Worm (Caenorhabditis elegans) whole organism, L4 larva: Measurements from ENCODE around the gene jun-1.

Source experiments
- D1046.2 ChIP-seq: fragments of 200-800 bp; sonication (Bioruptor generic); IDR thresholded peaks from 2 replicates; pipeline ENCODE4 v1.3.6; 2022; ENCODE audit warnings: missing genetic modification characterization, missing compliant biosample characterization
- F44E2.7 ChIP-seq: fragments of 200-800 bp; sonication (Bioruptor generic); IDR thresholded peaks from 2 replicates; pipeline ENCODE4 v2.1.2; 2022; ENCODE audit warnings: missing genetic modification characterization, missing compliant biosample characterization
- F49E8.2 ChIP-seq: sonication (generic microtip); optimal IDR thresholded peaks from 2 replicates; lab custom pipeline; 2016; ENCODE audit warnings: missing compliant biosample characterization, mild to moderate bottlenecking, missing genetic modification characterization, borderline replicate concordance
- T26A8.4 ChIP-seq: fragments of 200-800 bp; sonication (Bioruptor generic); IDR thresholded peaks from 2 replicates; pipeline ENCODE4 v1.3.6; 2022; ENCODE audit warnings: missing genetic modification characterization, missing compliant biosample characterization
- Y75B8A.6 ChIP-seq: fragments of 200-800 bp; sonication (Bioruptor generic); IDR thresholded peaks from 2 replicates; pipeline ENCODE4 v1.3.6; 2022; ENCODE audit warnings: missing genetic modification reagents, missing genetic modification characterization, missing compliant biosample characterization
- ZK337.2 ChIP-seq: fragments of 200-800 bp; sonication (Bioruptor generic); IDR thresholded peaks from 2 replicates; pipeline ENCODE4 v1.3.6; 2022; ENCODE audit warnings: missing genetic modification reagents, missing genetic modification characterization, missing compliant biosample characterization
- ZK546.5 ChIP-seq, 2 experiments: sonication (generic microtip); optimal IDR thresholded peaks; 2 replicates each; lab custom pipeline; 2017; ENCODE audit warnings: missing biosample characterization in 2 of 2, missing genetic modification characterization in 2 of 2
- aha-1 ChIP-seq: fragments of 150-350 bp; peaks from one replicate; lab custom pipeline; 2014; ENCODE audit warnings: missing biosample characterization, missing genetic modification characterization
- ama-1 ChIP-seq: fragments of 150-350 bp; optimal IDR thresholded peaks from 2 replicates; lab custom pipeline; 2014; ENCODE audit warnings: inconsistent platforms, mixed read lengths
- arid-1 ChIP-seq: fragments of 200-800 bp; sonication (Bioruptor generic); conservative IDR thresholded peaks from 2 replicates; pipeline ENCODE4 v1.3.6; 2022; ENCODE audit warnings: missing genetic modification reagents, missing genetic modification characterization, missing compliant biosample characterization
- ceh-28 ChIP-seq: fragments of 150-350 bp; optimal IDR thresholded peaks from 2 replicates; lab custom pipeline; 2014; ENCODE audit warnings: missing biosample characterization, missing genetic modification reagents, missing genetic modification characterization
- ceh-32 ChIP-seq: sonication (generic microtip); optimal IDR thresholded peaks from 2 replicates; lab custom pipeline; 2016; ENCODE audit warnings: mild to moderate bottlenecking, missing genetic modification characterization, missing compliant biosample characterization; ENCODE audit not compliant: poor library complexity
- ceh-44 ChIP-seq: fragments of 200-800 bp; sonication (Bioruptor generic); IDR thresholded peaks from 2 replicates; pipeline ENCODE4 v1.3.6; 2022; ENCODE audit warnings: missing genetic modification reagents, missing genetic modification characterization, missing compliant biosample characterization
- ces-1 ChIP-seq: fragments of 150-350 bp; sonication (generic microtip); optimal IDR thresholded peaks from 4 replicates; lab custom pipeline; 2014; ENCODE audit warnings: missing biosample characterization, missing genetic modification reagents, missing genetic modification characterization
- cey-2 ChIP-seq: sonication (generic microtip); optimal IDR thresholded peaks from 3 replicates; lab custom pipeline; 2017; ENCODE audit warnings: missing genetic modification characterization, mild to moderate bottlenecking, missing compliant biosample characterization, antibody characterized with exemption, borderline replicate concordance; ENCODE audit not compliant: insufficient read depth
- daf-19 ChIP-seq: fragments of 200-800 bp; sonication (Bioruptor generic); conservative IDR thresholded peaks from 2 replicates; pipeline ENCODE4 v1.3.6; 2022; ENCODE audit warnings: missing genetic modification characterization, missing compliant biosample characterization
- daf-8 ChIP-seq: fragments of 200-800 bp; sonication (Bioruptor generic); IDR thresholded peaks from 2 replicates; pipeline ENCODE4 v1.3.6; 2022; ENCODE audit warnings: missing genetic modification characterization, missing compliant biosample characterization
- dmd-6 ChIP-seq: fragments of 200-800 bp; sonication (Bioruptor generic); IDR thresholded peaks from 2 replicates; pipeline ENCODE4 v1.3.6; 2022; ENCODE audit warnings: missing genetic modification reagents, missing genetic modification characterization, missing compliant biosample characterization
- dmd-8 ChIP-seq: fragments of 200-800 bp; sonication (Bioruptor generic); IDR thresholded peaks from 2 replicates; pipeline ENCODE4 v1.3.6; 2022; ENCODE audit warnings: missing genetic modification characterization, missing compliant biosample characterization
- dmd-9 ChIP-seq: fragments of 200-800 bp; sonication (Bioruptor generic); IDR thresholded peaks from 2 replicates; pipeline ENCODE4 v1.3.6; 2022; ENCODE audit warnings: missing genetic modification reagents, missing genetic modification characterization, missing compliant biosample characterization
- egl-27 ChIP-seq: sonication (generic microtip); optimal IDR thresholded peaks from 3 replicates; lab custom pipeline; 2017; ENCODE audit warnings: missing biosample characterization, missing genetic modification reagents, missing genetic modification characterization
- egl-43 ChIP-seq: fragments of 200-800 bp; sonication (Bioruptor generic); IDR thresholded peaks from 2 replicates; pipeline ENCODE4 v1.3.6; 2022; ENCODE audit warnings: missing genetic modification reagents, missing genetic modification characterization, missing compliant biosample characterization
- fos-1 ChIP-seq: fragments of 150-350 bp; optimal IDR thresholded peaks from 2 replicates; lab custom pipeline; 2014; ENCODE audit warnings: missing biosample characterization, missing genetic modification characterization
- gei-8 ChIP-seq: fragments of 200-800 bp; sonication (Bioruptor generic); optimal IDR thresholded peaks from 2 replicates; lab custom pipeline; 2018; ENCODE audit warnings: mild to moderate bottlenecking, missing genetic modification characterization, missing compliant biosample characterization
- hlh-11 ChIP-seq: fragments of 200-800 bp; sonication (Bioruptor generic); optimal IDR thresholded peaks from 2 replicates; lab custom pipeline; 2018; ENCODE audit warnings: mild to moderate bottlenecking, missing genetic modification characterization, missing compliant biosample characterization
- hlh-30 ChIP-seq: sonication (generic microtip); optimal IDR thresholded peaks from 2 replicates; lab custom pipeline; 2017; ENCODE audit warnings: antibody characterized with exemption, mild to moderate bottlenecking, missing genetic modification characterization, missing compliant biosample characterization; ENCODE audit not compliant: insufficient read depth
- lin-13 ChIP-seq: fragments of 150-350 bp; optimal IDR thresholded peaks from 2 replicates; lab custom pipeline; 2014; ENCODE audit warnings: missing biosample characterization, missing genetic modification reagents, missing genetic modification characterization
- lin-38 ChIP-seq: fragments of 200-800 bp; sonication (Bioruptor generic); IDR thresholded peaks from 2 replicates; pipeline ENCODE4 v1.3.6; 2022; ENCODE audit warnings: missing genetic modification reagents, missing genetic modification characterization, missing compliant biosample characterization
- lin-39 ChIP-seq: fragments of 150-350 bp; optimal IDR thresholded peaks from 2 replicates; lab custom pipeline; 2014; ENCODE audit warnings: missing biosample characterization, missing genetic modification reagents, missing genetic modification characterization
- lsy-2 ChIP-seq, 2 experiments: fragments of 150-350 bp in 1 of 2; sonication (generic microtip) in 1 of 2; optimal IDR thresholded peaks; 2 replicates each; lab custom pipeline; 2014 to 2017; ENCODE audit warnings: missing biosample characterization in 2 of 2, missing genetic modification characterization in 2 of 2
- mdl-1 ChIP-seq, 2 experiments: fragments of 150-350 bp in 1 of 2; sonication (generic microtip) in 1 of 2; optimal IDR thresholded peaks; 2 replicates each; lab custom pipeline; 2014 to 2017; ENCODE audit warnings: missing biosample characterization in 2 of 2, missing genetic modification characterization in 2 of 2
- mdt-29 ChIP-seq: fragments of 200-800 bp; sonication (Bioruptor generic); IDR thresholded peaks from 2 replicates; pipeline ENCODE4 v1.3.6; 2022; ENCODE audit warnings: missing genetic modification reagents, missing genetic modification characterization, missing compliant biosample characterization
- mes-2 ChIP-seq: sonication (generic microtip); optimal IDR thresholded peaks from 2 replicates; lab custom pipeline; 2016; ENCODE audit warnings: missing genotype, mild to moderate bottlenecking, missing genetic modification characterization, missing compliant biosample characterization; ENCODE audit not compliant: poor library complexity, severe bottlenecking
- nhr-102 ChIP-seq: sonication (generic microtip); optimal IDR thresholded peaks from 2 replicates; lab custom pipeline; 2016; ENCODE audit warnings: mild to moderate bottlenecking, missing genetic modification characterization, moderate library complexity, missing compliant biosample characterization
- nhr-237 ChIP-seq: sonication (generic microtip); optimal IDR thresholded peaks from 2 replicates; lab custom pipeline; 2017; ENCODE audit warnings: missing biosample characterization, missing genetic modification characterization
- nhr-25 ChIP-seq: sonication (generic microtip); optimal IDR thresholded peaks from 2 replicates; lab custom pipeline; 2017; ENCODE audit warnings: missing genetic modification characterization, mild to moderate bottlenecking, missing compliant biosample characterization, antibody characterized with exemption, moderate library complexity, borderline replicate concordance; ENCODE audit not compliant: insufficient read depth
- nhr-28 ChIP-seq: fragments of 150-350 bp; optimal IDR thresholded peaks from 2 replicates; lab custom pipeline; 2014; ENCODE audit warnings: missing biosample characterization, missing genetic modification characterization
- nhr-41 ChIP-seq: fragments of 200-800 bp; sonication (Bioruptor generic); IDR thresholded peaks from 2 replicates; pipeline ENCODE4 v1.3.6; 2022; ENCODE audit warnings: missing genetic modification reagents, missing genetic modification characterization, missing compliant biosample characterization
- nhr-77 ChIP-seq: fragments of 150-350 bp; optimal IDR thresholded peaks from 2 replicates; lab custom pipeline; 2014; ENCODE audit warnings: missing biosample characterization, missing genetic modification characterization
- pqm-1 ChIP-seq: sonication (generic microtip); optimal IDR thresholded peaks from 2 replicates; lab custom pipeline; 2017; ENCODE audit warnings: missing biosample characterization, missing genetic modification characterization
- snpc-1.2 ChIP-seq: fragments of 200-800 bp; sonication (Bioruptor generic); IDR thresholded peaks from 2 replicates; pipeline ENCODE4 v1.3.6; 2022; ENCODE audit warnings: missing genetic modification reagents, missing genetic modification characterization, missing compliant biosample characterization
- tra-1 ChIP-seq: fragments of 200-800 bp; sonication (Bioruptor generic); IDR thresholded peaks from 2 replicates; pipeline ENCODE4 v1.3.6; 2022; ENCODE audit warnings: missing genetic modification reagents, missing genetic modification characterization, missing compliant biosample characterization
- unc-62 ChIP-seq, 3 experiments: fragments of 150-350 bp in 1 of 3; sonication (generic microtip); optimal IDR thresholded peaks in 2 of 3; peaks in 1 of 3; 1 replicate in 1 of 3; 2 replicates in 2 of 3; lab custom pipeline; 2014 to 2017; ENCODE audit warnings: missing biosample characterization in 3 of 3, missing genetic modification characterization in 3 of 3, missing genetic modification reagents in 3 of 3, missing genotype in 1 of 3
- zfp-3 ChIP-seq: fragments of 200-800 bp; sonication (Bioruptor generic); conservative IDR thresholded peaks from 2 replicates; pipeline ENCODE4 v1.3.6; 2022; ENCODE audit warnings: missing genetic modification reagents, missing genetic modification characterization, missing compliant biosample characterization
- zip-11 ChIP-seq: fragments of 200-800 bp; sonication (Bioruptor generic); IDR thresholded peaks from 2 replicates; pipeline ENCODE4 v1.3.6; 2022; ENCODE audit warnings: missing genetic modification characterization, missing compliant biosample characterization
- zip-2 ChIP-seq: fragments of 150-350 bp; optimal IDR thresholded peaks from 2 replicates; lab custom pipeline; 2014; ENCODE audit warnings: missing biosample characterization, missing genetic modification characterization

jun-1 gene

DNA sequence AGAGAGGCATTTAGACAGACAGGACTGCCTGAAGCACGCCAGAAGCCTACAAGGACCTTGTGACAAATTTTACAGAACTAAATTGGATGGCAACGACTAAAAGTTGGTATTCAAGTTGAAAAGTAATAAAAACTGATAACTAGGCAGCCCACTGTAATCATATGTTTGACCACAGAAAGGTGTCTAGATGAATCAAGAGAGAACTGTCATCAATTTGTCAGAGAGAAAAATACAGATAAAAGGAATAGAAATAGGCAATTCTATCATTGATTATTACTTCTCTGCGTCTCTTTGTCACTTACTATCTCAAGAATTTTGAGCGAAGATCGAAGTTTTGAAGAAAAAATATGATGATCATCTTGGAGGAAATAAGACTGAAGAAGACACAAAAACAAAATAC, 20.0 kb upstream of the jun-1 start (continued):
- TF ChIP-seq lsy-2 (tag; optimal IDR thresholded peaks at IDR 0.05; lab: Kevin White, UChicago) (no peak), gei-8 (GFP tag; lab: Kevin White, UChicago) (no peak), unc-62 (GFP tag; optimal IDR thresholded peaks at IDR 0.05 in 1 of 2; lab: Kevin White, UChicago) (no peak), unc-62 (tag; optimal IDR thresholded peaks at IDR 0.05; lab: Kevin White, UChicago) (no peak), mes-2 (tag; lab: Kevin White, UChicago) (no peak), lin-38 (no peak), ceh-28 (tag; lab: Kevin White, UChicago) (no peak), nhr-102 (tag; lab: Kevin White, UChicago) (no peak), ces-1 (no peak), lin-13 (GFP tag; lab: Kevin White, UChicago) (no peak), lin-39 (tag; lab: Kevin White, UChicago) (no peak), dmd-6 (GFP tag; lab: Robert Waterston, UW) (peak; percentile 73), daf-8 (GFP tag; lab: Robert Waterston, UW) (no peak), pqm-1 (tag; lab: Kevin White, UChicago) (peak; percentile 87), nhr-28 (tag; lab: Kevin White, UChicago) (peak; percentile 46), zip-2 (tag; lab: Kevin White, UChicago) (no peak), hlh-11 (tag; lab: Kevin White, UChicago) (peak; percentile 60), dmd-8 (no peak), nhr-25 (no peak), zfp-3 (GFP tag; lab: Robert Waterston, UW) (no peak), nhr-77 (tag; lab: Kevin White, UChicago) (no peak), ceh-32 (tag; lab: Kevin White, UChicago) (no peak), mdl-1 (tag; optimal IDR thresholded peaks at IDR 0.05; lab: Kevin White, UChicago) (no peak), snpc-1.2 (GFP tag; lab: Robert Waterston, UW) (no peak), aha-1 (tag; lab: Kevin White, UChicago) (peak; percentile 67), dmd-9 (GFP tag; lab: Robert Waterston, UW) (no peak)

DNA sequence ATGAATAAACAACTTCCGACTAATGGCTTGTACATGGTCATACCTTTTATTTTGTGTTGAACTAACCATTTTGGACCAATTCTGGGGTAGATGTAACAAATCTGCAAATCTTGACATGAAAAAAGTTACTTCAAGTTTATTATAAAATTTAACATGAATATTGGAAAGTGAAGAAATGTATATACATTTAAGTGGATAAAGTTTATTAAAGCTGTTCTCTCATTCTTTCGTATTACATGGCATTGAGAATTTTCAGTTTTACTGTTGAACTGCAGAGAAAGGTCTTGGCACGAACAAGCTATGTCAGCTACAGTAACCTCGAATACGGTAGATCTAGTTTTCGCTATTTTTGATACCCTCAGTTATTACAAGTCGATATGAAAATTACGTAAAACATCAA, 19.4 kb upstream of the jun-1 start, which contains the start of gene C07H4.1:
Gene C07H4.1, minus strand, starts transcription at position 101 of the 400 bp plus-strand sequence.
- TF ChIP-seq T26A8.4 (GFP tag; lab: Robert Waterston, UW) (no peak), Y75B8A.6 (no peak), ZK546.5 (tag; optimal IDR thresholded peaks at IDR 0.05; lab: Kevin White, UChicago) (no peak), F49E8.2 (no peak), ceh-32 (tag; lab: Kevin White, UChicago) (no peak)
- TF ChIP-seq, all 104 proteins: peak for 0

DNA sequence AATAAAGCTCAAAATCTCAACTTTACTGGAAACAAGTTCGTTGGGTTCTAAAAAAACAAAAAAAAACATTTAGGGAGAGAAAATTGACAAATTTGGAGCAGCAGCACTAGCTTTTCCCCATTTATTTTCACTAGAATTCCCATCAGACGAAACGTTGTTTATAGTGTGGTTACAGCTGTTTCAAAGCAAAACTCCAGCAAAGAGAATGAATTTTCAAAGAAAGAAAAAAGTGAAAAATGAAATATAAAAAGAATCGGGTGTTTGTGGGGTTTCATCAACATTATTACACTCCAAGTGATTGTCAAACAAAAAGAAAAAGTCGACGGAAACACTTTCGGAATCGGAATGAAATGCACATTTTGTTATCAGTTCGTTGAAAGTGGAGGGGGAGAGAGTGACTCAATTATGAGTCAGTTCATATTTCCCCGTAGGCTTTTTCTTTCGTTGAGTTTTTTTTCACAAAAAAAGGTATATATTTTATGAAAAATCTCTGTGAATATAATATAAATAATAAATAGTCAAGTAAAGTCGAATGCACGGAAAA, 18.6 kb upstream of the jun-1 start:
- TF ChIP-seq nhr-237 (tag; lab: Kevin White, UChicago): no peak
- peak; percentile 73 for TF ChIP-seq pqm-1 (tag; lab: Kevin White, UChicago)
- TF ChIP-seq nhr-28 (tag; lab: Kevin White, UChicago): peak; percentile 62
- no peak for TF ChIP-seq arid-1 (GFP tag; lab: Robert Waterston, UW)
- TF ChIP-seq ama-1 (lab: Kevin White, UChicago): peak; percentile 34
- no peak for TF ChIP-seq ceh-44 (GFP tag; lab: Robert Waterston, UW)
- TF ChIP-seq nhr-41 (GFP tag; lab: Robert Waterston, UW): no peak
- TF ChIP-seq cey-2 (tag; lab: Kevin White, UChicago): no peak
- no peak for TF ChIP-seq F44E2.7 (GFP tag; lab: Robert Waterston, UW)
- no peak for TF ChIP-seq daf-19
- TF ChIP-seq ZK546.5 (tag; optimal IDR thresholded peaks at IDR 0.05; lab: Kevin White, UChicago): no peak
- TF ChIP-seq tra-1 (GFP tag; lab: Robert Waterston, UW): no peak
- TF ChIP-seq mdt-29 (GFP tag; lab: Robert Waterston, UW): no peak
- TF ChIP-seq ZK337.2 (GFP tag; lab: Robert Waterston, UW): no peak
- no peak for TF ChIP-seq zip-11 (GFP tag; lab: Robert Waterston, UW)
- no peak for TF ChIP-seq fos-1 (tag; lab: Kevin White, UChicago)
- TF ChIP-seq lin-13 (GFP tag; lab: Kevin White, UChicago): no peak
- TF ChIP-seq dmd-8: no peak
- peak; percentile 54 for TF ChIP-seq hlh-11 (tag; lab: Kevin White, UChicago)
- no peak for TF ChIP-seq egl-43
- TF ChIP-seq D1046.2 (GFP tag; lab: Robert Waterston, UW): no peak
- peak in 1 of 2 experiments; percentile 95 for TF ChIP-seq unc-62 (GFP tag; optimal IDR thresholded peaks at IDR 0.05 in 1 of 2; lab: Kevin White, UChicago)
- no peak for TF ChIP-seq unc-62 (tag; optimal IDR thresholded peaks at IDR 0.05; lab: Kevin White, UChicago)
- no peak for TF ChIP-seq gei-8 (GFP tag; lab: Kevin White, UChicago)
- no peak for TF ChIP-seq hlh-30 (tag; lab: Kevin White, UChicago)
- no peak for TF ChIP-seq egl-27
